Worm (Caenorhabditis elegans): ENCODE results near the gene C16C8.5.

DNA sequence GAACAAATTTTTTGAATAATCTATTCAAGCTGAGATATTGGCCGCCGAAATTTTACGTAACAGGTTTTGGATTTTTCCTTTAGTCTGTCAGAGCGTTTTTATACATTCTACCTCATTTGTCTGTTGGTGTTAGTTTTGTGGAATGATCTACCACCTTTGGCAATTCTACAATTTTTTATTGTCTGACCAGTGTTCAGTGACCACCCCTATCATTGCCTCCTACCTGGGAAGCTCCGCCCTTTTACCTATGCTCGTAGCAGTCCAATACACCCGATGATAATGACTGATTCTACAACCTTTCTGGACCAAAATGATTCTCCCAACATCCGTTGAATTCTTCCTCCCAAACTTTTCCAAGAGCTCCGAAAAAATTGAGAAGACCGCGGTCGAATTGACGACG is 28.6 kb upstream of the C16C8.5 start, which contains the start of gene sdz-32:
- TF ChIP-seq lsy-2 (tag; optimal IDR thresholded peaks at IDR 0.05): no peak
- TF ChIP-seq blmp-1 (tag; optimal IDR thresholded peaks at IDR 0.05): no peak

Measured in whole organism, mixed stage, embryonic.